Fruit fly (Drosophila melanogaster): ENCODE measurements around the gene mfas.

dm6 chr3R:12040228-12040627, 47.1 kb upstream of the mfas start, which contains the start of gene CG14736:
- TF ChIP-seq GATAd (GFP tag; optimal IDR thresholded peaks at IDR 0.05) (no peak), psq (GFP tag; optimal IDR thresholded peaks at IDR 0.05) (no peak), jim (GFP tag; optimal IDR thresholded peaks at IDR 0.05) (no peak), sv (GFP tag; optimal IDR thresholded peaks at IDR 0.05) (no peak), Mio (GFP tag; optimal IDR thresholded peaks at IDR 0.05) (no peak)
